Fruit fly (Drosophila melanogaster) whole organism: ENCODE results near the gene Cpsf100.

Experiments
- CG8478 ChIP-seq: fragments of >200 bp; optimal IDR thresholded peaks from 2 replicates; lab custom pipeline; 2018; ENCODE audit warnings: inconsistent platforms
- Dll ChIP-seq: fragments of >200 bp; optimal IDR thresholded peaks from 2 replicates; lab custom pipeline; 2017
- EcR ChIP-seq, 2 experiments: fragments of >200 bp; optimal IDR thresholded peaks; 2 replicates each; lab custom pipeline; 2017; ENCODE audit warnings: missing biosample characterization in 2 of 2, missing genetic modification characterization in 2 of 2, missing genetic modification reagents in 2 of 2
- pan ChIP-seq: fragments of >200 bp; optimal IDR thresholded peaks from 2 replicates; lab custom pipeline; 2017
- psq ChIP-seq: fragments of >200 bp; optimal IDR thresholded peaks from 2 replicates; lab custom pipeline; 2017
- usp ChIP-seq: fragments of >200 bp; optimal IDR thresholded peaks from 2 replicates; lab custom pipeline; 2017; ENCODE audit warnings: missing biosample characterization, missing genetic modification characterization, mixed read lengths

Gene Cpsf100

DNA sequence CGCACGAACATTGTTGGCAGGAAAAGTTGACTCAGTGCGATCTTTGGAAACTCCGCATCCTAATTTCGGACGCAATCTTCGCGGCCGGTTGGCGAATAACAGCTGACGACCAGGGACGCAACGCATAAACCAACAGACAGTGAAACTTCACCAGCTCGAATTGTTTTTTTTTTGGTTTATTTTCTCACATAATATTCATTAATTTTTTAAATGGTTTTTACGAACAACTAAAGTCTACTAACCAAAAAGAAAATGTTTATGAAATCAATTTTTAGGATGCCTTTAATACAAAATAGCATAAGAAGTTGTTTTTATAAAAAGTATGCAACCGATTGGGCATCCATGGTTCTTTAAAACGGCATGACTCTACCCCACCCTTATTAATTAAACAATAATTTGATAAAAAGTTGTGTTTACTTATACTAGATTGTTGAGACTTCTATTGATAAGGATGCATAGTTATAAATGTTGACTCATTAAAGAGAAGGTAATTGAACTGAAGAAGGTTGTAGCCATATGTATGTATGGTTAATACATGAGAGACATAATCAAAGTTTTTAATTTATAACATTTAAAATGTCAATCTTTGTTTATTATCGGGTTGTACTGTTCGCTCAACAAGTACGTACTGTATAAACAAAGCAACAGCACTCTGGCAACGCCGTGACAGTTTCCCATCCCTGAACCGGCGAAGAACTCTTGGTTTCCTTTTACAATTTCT, at the start of gene Cpsf100, which contains the start of gene beta4GalNAcTB:
Cpsf100 (plus strand) TSS at position 665 of the 721 bp plus-strand sequence.
beta4GalNAcTB (minus strand) TSS at position 100 of the 721 bp plus-strand sequence.
- TF ChIP-seq usp (GFP tag; lab: Kevin White, UChicago) (no peak), psq (no peak), EcR (GFP tag; optimal IDR thresholded peaks at IDR 0.05; lab: Kevin White, UChicago) (no peak), Dll (lab: Kevin White, UChicago) (no peak)

DNA sequence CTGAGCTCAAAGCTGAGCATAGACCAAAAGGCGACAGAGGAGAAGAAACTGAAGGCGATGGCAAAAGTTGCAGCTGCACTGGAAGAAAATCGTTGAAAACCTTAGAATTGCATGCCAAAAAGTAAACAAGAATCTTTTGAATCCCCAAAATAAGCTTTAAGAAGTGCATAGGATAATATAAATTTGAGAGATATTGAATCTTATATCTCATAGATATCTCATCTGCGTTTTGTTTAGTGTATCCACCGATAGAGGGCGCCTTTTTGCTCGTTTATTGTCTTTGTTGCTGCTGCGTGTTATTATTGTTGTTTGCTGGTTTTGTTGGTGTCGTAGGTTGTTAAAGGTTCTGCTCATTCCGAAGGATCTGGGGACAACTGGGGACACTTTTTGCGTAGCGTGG, 48.5 kb upstream of the Cpsf100 start:
- TF ChIP-seq usp (GFP tag; lab: Kevin White, UChicago) = no peak
- no peak for TF ChIP-seq psq
- TF ChIP-seq Dll (lab: Kevin White, UChicago) = no peak
- no peak for TF ChIP-seq CG8478
- TF ChIP-seq EcR (GFP tag; optimal IDR thresholded peaks at IDR 0.05; lab: Kevin White, UChicago) = no peak
- TF ChIP-seq pan (lab: Kevin White, UChicago) = no peak

DNA sequence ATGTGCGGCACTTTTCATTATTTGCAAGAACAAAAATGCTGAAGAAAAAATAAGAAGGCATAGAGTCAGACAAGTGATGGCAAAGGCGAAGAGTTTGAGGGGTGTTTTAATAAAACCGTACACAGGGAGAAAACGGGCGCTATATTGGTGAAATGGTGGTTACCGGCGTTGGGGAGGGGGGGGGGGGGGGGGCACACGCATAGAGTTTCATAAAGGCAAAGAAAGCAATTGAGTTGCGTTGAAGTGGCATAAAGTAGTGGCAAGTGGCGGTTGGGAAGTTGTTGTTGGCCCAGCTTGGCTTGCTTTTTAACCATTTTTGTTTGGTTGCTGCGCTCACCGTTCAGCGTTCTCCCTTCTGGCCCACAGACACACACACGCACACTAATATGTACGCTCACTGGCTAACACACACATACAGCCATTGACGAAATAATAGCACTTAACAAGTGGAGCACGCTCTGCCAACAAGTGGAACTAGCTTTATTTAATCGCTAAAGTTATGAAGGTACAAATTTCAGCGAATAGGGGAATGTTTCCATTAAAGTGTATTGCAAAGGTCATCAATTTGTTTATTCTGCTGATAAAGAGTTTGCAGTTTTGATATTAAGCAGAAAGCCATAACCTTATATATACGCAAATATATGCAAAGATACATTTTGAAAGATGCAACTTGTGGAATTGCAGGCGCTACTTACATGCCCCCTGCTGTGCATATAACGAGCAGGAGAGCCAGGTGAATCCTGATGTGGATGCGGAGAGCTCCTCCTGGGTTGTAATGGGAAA, 46.6 kb upstream of the Cpsf100 start:
- TF ChIP-seq EcR (GFP tag; optimal IDR thresholded peaks at IDR 0.05; lab: Kevin White, UChicago) (no peak), psq (no peak), pan (lab: Kevin White, UChicago) (no peak), CG8478 (no peak), Dll (lab: Kevin White, UChicago) (no peak), usp (GFP tag; lab: Kevin White, UChicago) (no peak)

DNA sequence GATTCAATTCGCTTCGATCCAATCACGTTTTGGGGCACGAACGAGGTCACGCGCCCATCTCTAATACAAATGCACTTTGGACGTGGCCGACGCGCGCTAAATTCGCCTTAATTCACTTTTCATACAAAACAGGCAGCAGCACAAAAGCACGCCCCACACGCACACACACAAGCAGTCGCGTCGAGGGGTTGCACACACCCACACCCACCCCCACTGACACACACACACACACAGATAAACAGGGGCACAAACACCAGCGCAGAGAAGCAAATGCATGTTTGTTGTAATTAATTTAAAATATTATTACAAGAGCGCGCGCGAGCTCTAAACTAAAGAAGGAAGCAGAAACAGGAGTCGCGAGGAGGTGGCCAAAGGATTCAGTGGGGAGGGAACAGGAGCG, 45.0 kb upstream of the Cpsf100 start:
- TF ChIP-seq Dll (lab: Kevin White, UChicago) (no peak), psq (no peak), pan (lab: Kevin White, UChicago) (no peak), CG8478 (no peak)

DNA sequence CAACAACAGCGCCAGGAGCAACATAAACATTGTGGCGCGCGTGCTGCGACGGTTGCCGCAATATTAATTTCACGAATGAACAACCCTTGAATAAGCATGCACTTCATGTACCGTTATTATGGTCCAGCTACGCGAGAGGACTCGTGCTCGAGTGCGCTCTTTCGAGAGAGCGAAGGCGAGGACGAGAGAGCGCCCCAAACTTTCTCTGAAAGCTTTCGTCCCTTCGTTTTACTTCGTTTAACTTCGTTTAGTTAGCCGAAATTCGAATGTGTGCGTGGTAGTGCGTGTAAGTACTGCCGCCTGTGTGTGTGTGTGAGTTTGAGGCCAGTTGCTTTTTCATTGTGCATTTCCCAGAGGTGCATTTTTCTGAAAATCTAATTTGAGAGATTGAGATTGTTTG, 43.7 kb upstream of the Cpsf100 start:
- TF ChIP-seq psq (no peak), CG8478 (no peak), EcR (GFP tag; optimal IDR thresholded peaks at IDR 0.05; lab: Kevin White, UChicago) (no peak), usp (GFP tag; lab: Kevin White, UChicago) (no peak), Dll (lab: Kevin White, UChicago) (no peak), pan (lab: Kevin White, UChicago) (no peak)

DNA sequence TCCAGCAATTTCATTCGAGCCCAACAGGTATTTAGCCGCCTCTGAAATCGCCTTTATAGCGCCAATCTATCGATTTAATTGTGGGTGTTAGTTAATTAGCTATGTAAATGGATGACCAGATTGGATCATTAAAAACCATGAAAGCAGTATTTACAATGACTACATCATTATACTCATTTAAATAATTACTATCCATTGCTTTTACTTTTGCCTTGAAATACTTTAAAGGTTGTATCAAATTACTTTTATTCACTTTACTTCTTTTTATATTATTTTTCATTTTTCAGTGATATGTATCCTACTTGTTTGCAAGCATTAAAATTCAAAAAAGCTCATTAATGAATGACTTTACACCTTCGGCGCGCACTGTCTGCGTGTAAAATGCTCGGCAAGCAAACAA, 35.4 kb upstream of the Cpsf100 start:
- TF ChIP-seq EcR (GFP tag; optimal IDR thresholded peaks at IDR 0.05; lab: Kevin White, UChicago) (no peak), CG8478 (no peak), usp (GFP tag; lab: Kevin White, UChicago) (no peak), Dll (lab: Kevin White, UChicago) (no peak), pan (lab: Kevin White, UChicago) (no peak), psq (no peak)

DNA sequence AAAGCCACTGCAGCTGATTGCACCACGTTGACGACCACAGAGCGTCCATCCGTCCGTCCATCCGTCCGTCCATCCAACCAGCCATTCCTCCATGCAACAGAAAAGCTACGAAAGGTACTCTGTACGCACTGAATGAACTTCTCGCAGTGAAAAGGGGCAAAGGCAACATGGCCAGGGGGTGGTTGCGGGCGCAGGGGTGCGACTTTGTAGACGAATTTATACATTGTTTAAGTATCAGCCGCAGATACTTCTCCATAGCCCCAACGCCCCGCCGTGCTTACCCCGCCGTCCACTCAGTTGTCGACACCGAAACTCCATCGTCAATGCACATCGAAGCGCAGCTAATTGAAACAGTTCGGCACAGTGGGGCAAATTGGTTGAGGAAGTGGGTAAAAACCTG, 34.4 kb upstream of the Cpsf100 start:
- TF ChIP-seq EcR (GFP tag; optimal IDR thresholded peaks at IDR 0.05; lab: Kevin White, UChicago) (no peak), usp (GFP tag; lab: Kevin White, UChicago) (no peak), CG8478 (no peak), psq (no peak), pan (lab: Kevin White, UChicago) (no peak), Dll (lab: Kevin White, UChicago) (no peak)

DNA sequence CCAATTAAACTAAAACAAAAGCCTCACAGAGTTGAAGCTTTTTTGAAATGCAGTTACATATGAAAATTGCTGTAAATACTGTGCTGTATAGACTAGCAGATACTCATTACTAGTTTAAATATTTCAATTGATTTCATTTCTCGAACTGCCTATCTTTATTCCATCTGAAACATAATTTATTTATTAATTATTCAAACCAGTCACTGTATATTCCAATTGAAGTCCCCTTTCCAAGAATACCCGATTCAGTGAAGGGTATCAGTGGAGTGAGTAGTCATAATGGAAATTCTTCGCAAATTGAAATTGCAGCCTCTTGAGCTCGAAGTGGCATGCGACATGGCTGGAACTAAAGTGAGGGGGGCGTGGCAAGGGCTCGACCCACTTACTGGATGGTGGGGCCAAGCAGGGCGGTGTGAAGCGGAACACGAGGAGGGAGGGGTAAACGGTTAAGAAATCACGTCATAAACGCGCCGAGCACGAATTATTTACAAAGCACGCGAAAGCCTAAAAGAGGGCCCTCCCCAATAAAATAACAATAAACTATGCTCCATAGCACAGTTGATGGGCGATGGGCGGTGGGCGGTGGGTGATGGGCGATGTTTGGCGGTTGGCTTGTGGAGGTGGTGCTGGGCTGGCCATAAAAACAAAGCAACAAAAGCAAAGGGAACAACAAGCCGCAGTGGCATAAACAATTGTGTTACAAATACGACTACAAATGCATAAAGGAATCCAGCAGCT, 29.3 kb upstream of the Cpsf100 start:
- TF ChIP-seq Dll (lab: Kevin White, UChicago) (no peak), CG8478 (no peak), EcR (GFP tag; optimal IDR thresholded peaks at IDR 0.05; lab: Kevin White, UChicago) (no peak), usp (GFP tag; lab: Kevin White, UChicago) (no peak), pan (lab: Kevin White, UChicago) (no peak), psq (no peak)

DNA sequence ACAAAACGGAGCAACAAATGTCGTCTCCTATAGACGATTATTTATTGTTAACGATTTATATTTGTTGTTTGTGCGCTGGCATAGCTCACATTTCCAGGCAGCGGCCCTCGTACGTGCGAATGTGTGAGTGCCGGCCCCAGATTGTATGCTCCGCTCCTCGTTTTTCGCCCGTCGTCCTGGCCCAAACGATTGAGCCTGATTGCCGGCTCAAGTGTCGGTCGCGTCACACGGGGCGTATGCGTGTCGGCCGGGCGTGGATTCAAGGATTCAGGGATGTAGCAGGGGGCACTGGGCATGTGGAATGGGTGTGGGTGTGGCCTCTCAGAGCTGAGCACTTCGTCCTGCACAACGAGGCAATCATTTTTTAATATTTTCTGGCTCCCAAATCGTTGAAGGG, 28.8 kb upstream of the Cpsf100 start:
- no peak for TF ChIP-seq Dll (lab: Kevin White, UChicago)

DNA sequence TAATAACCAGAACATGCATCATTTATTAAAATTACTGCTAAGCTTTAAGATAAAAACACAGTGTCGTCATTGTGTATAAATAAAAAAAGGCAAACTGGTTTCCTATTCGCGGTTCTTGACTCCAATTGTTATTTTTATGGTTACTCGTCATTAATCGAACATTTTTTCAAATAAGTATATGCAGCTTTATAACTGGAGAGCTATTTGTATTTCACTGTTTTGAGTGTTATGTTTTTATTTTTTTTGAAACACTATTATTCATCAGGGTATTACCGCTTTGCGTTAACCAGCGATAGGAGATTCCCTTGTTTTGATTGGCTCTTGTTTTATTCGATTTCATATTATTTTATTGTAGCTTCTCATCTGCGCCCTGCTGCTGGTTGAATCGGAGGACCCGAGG, 23.2 kb upstream of the Cpsf100 start:
- TF ChIP-seq EcR (GFP tag; optimal IDR thresholded peaks at IDR 0.05; lab: Kevin White, UChicago) = no peak
- no peak for TF ChIP-seq psq
- TF ChIP-seq usp (GFP tag; lab: Kevin White, UChicago) = no peak
- no peak for TF ChIP-seq CG8478
- TF ChIP-seq Dll (lab: Kevin White, UChicago) = no peak
- TF ChIP-seq pan (lab: Kevin White, UChicago) = no peak

DNA sequence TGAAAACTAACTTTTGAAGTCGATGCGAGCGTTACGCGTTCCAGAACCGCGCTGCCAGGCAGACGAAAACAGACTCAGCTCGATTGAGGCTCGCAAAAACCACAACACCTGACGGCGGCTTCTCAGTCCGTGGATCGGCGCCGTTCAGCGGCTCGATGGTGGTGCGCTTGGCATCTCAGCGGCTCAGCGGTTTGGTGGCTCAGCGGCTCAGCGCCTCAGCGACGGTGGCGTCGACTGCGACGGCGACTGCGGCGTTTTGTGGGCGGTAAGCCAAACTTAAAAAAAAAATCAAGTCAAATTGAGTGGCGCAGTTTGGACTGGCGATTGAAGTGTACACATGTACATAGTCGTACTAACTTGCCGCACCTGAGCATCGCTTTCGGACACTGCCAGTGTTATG, 14.0 kb upstream of the Cpsf100 start, which contains the start of gene wat:
wat (minus strand) TSS at position 41 of the 400 bp plus-strand sequence.
- TF ChIP-seq CG8478 (no peak), EcR (GFP tag; optimal IDR thresholded peaks at IDR 0.05; lab: Kevin White, UChicago) (no peak), Dll (lab: Kevin White, UChicago) (no peak), pan (lab: Kevin White, UChicago) (no peak), usp (GFP tag; lab: Kevin White, UChicago) (no peak), psq (no peak)

DNA sequence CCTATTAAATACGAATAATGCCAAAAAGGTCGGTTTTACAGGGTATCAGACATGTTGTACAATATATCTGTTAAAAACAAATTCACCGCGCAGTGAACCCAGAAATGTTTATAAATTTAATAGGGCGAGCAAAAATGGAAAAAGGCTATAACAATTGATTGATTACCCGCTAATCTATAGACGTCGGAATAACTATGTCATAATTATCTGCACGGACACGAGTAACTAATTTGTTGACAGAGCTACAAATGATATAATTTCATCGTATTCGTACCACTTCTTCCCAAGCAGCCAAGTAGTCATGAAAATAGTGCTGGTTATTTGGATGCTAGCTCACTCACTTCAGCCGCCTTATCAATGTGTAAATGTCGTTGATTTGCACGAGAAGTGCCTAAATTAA, 9.7 kb upstream of the Cpsf100 start, which contains the start of gene CG14518:
CG14518 (plus strand) TSS at position 301 of the 400 bp plus-strand sequence.
- no peak for TF ChIP-seq pan (lab: Kevin White, UChicago)
- no peak for TF ChIP-seq EcR (GFP tag; optimal IDR thresholded peaks at IDR 0.05; lab: Kevin White, UChicago)
- no peak for TF ChIP-seq Dll (lab: Kevin White, UChicago)
- TF ChIP-seq usp (GFP tag; lab: Kevin White, UChicago) = no peak
